Worm (Caenorhabditis elegans) whole organism, L4/young adult: ENCODE measurements around the gene ins-15.
A peak's percentile ranks its signal among the peaks of the same experiment; 100 is the strongest.

ENCODE experiments used
- W03F9.2 ChIP-seq: fragments of 150-350 bp; optimal IDR thresholded peaks from 2 replicates; lab custom pipeline; 2014; ENCODE audit warnings: missing biosample characterization, missing genetic modification characterization
- dao-5 ChIP-seq: sonication (generic microtip); optimal IDR thresholded peaks from 2 replicates; lab custom pipeline; 2016; ENCODE audit warnings: missing genotype, missing genetic modification characterization, moderate library complexity, missing compliant biosample characterization
- him-1 ChIP-seq: sonication (generic microtip); optimal IDR thresholded peaks from 2 replicates; lab custom pipeline; 2016; ENCODE audit warnings: missing genotype, missing genetic modification reagents, missing genetic modification characterization, missing compliant biosample characterization

Gene ins-15

ce11 chrII:6729331-6729730 lies 15.2 kb downstream of the ins-15 start, which contains the start of gene T14B4.8:
Gene T14B4.8, minus strand, starts transcription at chrII:6729390.
- no peak for TF ChIP-seq dao-5 (tag; lab: Kevin White, UChicago)
- no peak for TF ChIP-seq him-1 (tag; lab: Kevin White, UChicago)

ce11 chrII:6726814-6727213 lies 17.7 kb downstream of the ins-15 start:
- no peak for TF ChIP-seq W03F9.2 (tag; lab: Kevin White, UChicago)
- TF ChIP-seq him-1 (tag; lab: Kevin White, UChicago) = no peak
- TF ChIP-seq dao-5 (tag; lab: Kevin White, UChicago) = no peak

- TF ChIP-seq W03F9.2 (tag; lab: Kevin White, UChicago) = no peak
- peak; percentile 49 for TF ChIP-seq him-1 (tag; lab: Kevin White, UChicago)
Observed at ce11 chrII:6721581-6721980, 23.0 kb downstream of the ins-15 start.

- TF ChIP-seq dao-5 (tag; lab: Kevin White, UChicago) = no peak
- TF ChIP-seq him-1 (tag; lab: Kevin White, UChicago) = no peak
- TF ChIP-seq W03F9.2 (tag; lab: Kevin White, UChicago) = no peak
Observed at ce11 chrII:6718221-6718620, 26.3 kb downstream of the ins-15 start, which contains the start of gene tsp-10. Gene tsp-10, plus strand, starts transcription at chrII:6718586.

ce11 chrII:6716638-6717037 lies 27.9 kb downstream of the ins-15 start, which contains the start of the genes T14B4.5 and T14B4.20:
Gene T14B4.5, plus strand, starts transcription at chrII:6716863.
Gene T14B4.20, plus strand, starts transcription at chrII:6716901.
- TF ChIP-seq him-1 (tag; lab: Kevin White, UChicago) (no peak), dao-5 (tag; lab: Kevin White, UChicago) (no peak), W03F9.2 (tag; lab: Kevin White, UChicago) (no peak)

ce11 chrII:6715853-6716252 lies 28.7 kb downstream of the ins-15 start:
- TF ChIP-seq him-1 (tag; lab: Kevin White, UChicago) = no peak
- no peak for TF ChIP-seq dao-5 (tag; lab: Kevin White, UChicago)
- no peak for TF ChIP-seq W03F9.2 (tag; lab: Kevin White, UChicago)

- TF ChIP-seq W03F9.2 (tag; lab: Kevin White, UChicago) = no peak
- no peak for TF ChIP-seq him-1 (tag; lab: Kevin White, UChicago)
- no peak for TF ChIP-seq dao-5 (tag; lab: Kevin White, UChicago)
Observed at ce11 chrII:6713832-6714342, 30.7 kb downstream of the ins-15 start, which contains the start of gene dpy-2. Gene dpy-2, plus strand, starts transcription at chrII:6714292.

- TF ChIP-seq dao-5 (tag; lab: Kevin White, UChicago) = no peak
- no peak for TF ChIP-seq him-1 (tag; lab: Kevin White, UChicago)
- TF ChIP-seq W03F9.2 (tag; lab: Kevin White, UChicago) = no peak
Observed at ce11 chrII:6713003-6713402, 31.5 kb downstream of the ins-15 start.

ce11 chrII:6712177-6712981 lies 32.2 kb downstream of the ins-15 start, which contains the start of the genes dpy-10 and T14B4.19:
Gene dpy-10, minus strand, starts transcription at chrII:6712227.
Gene T14B4.19, minus strand, starts transcription at chrII:6712931.
- no peak for TF ChIP-seq dao-5 (tag; lab: Kevin White, UChicago)
- TF ChIP-seq W03F9.2 (tag; lab: Kevin White, UChicago) = no peak
- no peak for TF ChIP-seq him-1 (tag; lab: Kevin White, UChicago)

- TF ChIP-seq him-1 (tag; lab: Kevin White, UChicago) (no peak), dao-5 (tag; lab: Kevin White, UChicago) (no peak), W03F9.2 (tag; lab: Kevin White, UChicago) (no peak)
Observed at ce11 chrII:6710596-6710995, 34.0 kb downstream of the ins-15 start.

- no peak for TF ChIP-seq dao-5 (tag; lab: Kevin White, UChicago)
- no peak for TF ChIP-seq him-1 (tag; lab: Kevin White, UChicago)
- no peak for TF ChIP-seq W03F9.2 (tag; lab: Kevin White, UChicago)
Observed at ce11 chrII:6709680-6710079, 34.9 kb downstream of the ins-15 start.

ce11 chrII:6708980-6709379 lies 35.6 kb downstream of the ins-15 start:
- TF ChIP-seq W03F9.2 (tag; lab: Kevin White, UChicago) (no peak), him-1 (tag; lab: Kevin White, UChicago) (peak; percentile 56)

ce11 chrII:6707496-6708260 lies 36.9 kb downstream of the ins-15 start:
- TF ChIP-seq dao-5 (tag; lab: Kevin White, UChicago) (no peak), him-1 (tag; lab: Kevin White, UChicago) (no peak), W03F9.2 (tag; lab: Kevin White, UChicago) (no peak)
